Worm (Caenorhabditis elegans) whole organism, young adult: ENCODE data around the gene ran-3.

ENCODE experiments used
- lin-54 ChIP-seq: fragments of 200-800 bp; sonication (Bioruptor generic); optimal IDR thresholded peaks from 2 replicates; lab custom pipeline; 2018; ENCODE audit warnings: mild to moderate bottlenecking, missing genetic modification characterization, missing compliant biosample characterization
- nfya-1 ChIP-seq: sonication (generic microtip); optimal IDR thresholded peaks from 2 replicates; lab custom pipeline; 2017; ENCODE audit warnings: antibody characterized with exemption, missing compliant biosample characterization, missing genetic modification characterization, borderline replicate concordance; ENCODE audit not compliant: insufficient read depth

DNA sequence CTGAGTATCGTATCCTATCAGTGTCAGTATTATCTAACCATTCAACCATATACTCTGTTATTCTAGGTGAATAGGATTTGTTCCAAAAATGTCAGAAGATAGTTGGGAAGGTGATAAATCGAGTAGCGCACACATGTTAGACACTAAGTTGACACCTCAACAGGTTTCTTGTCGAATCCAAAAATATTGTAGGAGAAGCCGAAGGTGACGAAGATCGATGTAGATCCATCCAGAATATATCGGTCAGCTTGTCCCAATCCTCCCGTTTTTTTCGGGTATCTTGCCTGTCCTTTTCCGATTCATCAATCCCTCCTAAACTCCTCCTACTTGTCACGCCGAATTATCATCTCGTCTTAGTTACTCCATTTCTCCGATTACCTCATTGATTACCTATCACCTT lies 20.8 kb upstream of the ran-3 start:
- no peak for TF ChIP-seq lin-54
- TF ChIP-seq nfya-1 (tag; lab: Kevin White, UChicago), result no peak
